Worm (Caenorhabditis elegans): ENCODE data around the gene sri-26.
"Not testable (repeated sequence)": the region's sequence is repeated elsewhere in the genome, so short reads cannot be mapped to it uniquely, and the experiment has no call there.

sri-26 gene

ce11 chrV:15241259-15241658 is 26.0 kb downstream of the sri-26 start, which contains the start of gene chil-12:
TSS of gene chil-12 (plus strand) at chrV:15241559.
- TF ChIP-seq ztf-23 (GFP tag; IDR thresholded peaks at IDR 0.05) (no peak), med-1 (GFP tag; optimal IDR thresholded peaks at IDR 0.05; ENCODE audit: insufficient read depth) (no peak), cog-1 (tag; optimal IDR thresholded peaks at IDR 0.05) (no peak), klf-2 (GFP tag; conservative IDR thresholded peaks at IDR 0.05) (no peak), tab-1 (GFP tag; IDR thresholded peaks at IDR 0.05) (no peak), ref-1 (GFP tag; conservative IDR thresholded peaks at IDR 0.05) (no peak), T22C8.4 (GFP tag; IDR thresholded peaks at IDR 0.05) (no peak), flt-1 (GFP tag; IDR thresholded peaks at IDR 0.05) (no peak), ztf-29 (GFP tag; IDR thresholded peaks at IDR 0.05) (no peak)

ce11 chrV:15244456-15244855 is 29.2 kb downstream of the sri-26 start, which contains the start of gene kin-30:
TSS of gene kin-30 (plus strand) at chrV:15244756.
- TF ChIP-seq flt-1 (GFP tag; IDR thresholded peaks at IDR 0.05) (no peak), ref-1 (GFP tag; conservative IDR thresholded peaks at IDR 0.05) (no peak), cog-1 (tag; optimal IDR thresholded peaks at IDR 0.05) (no peak), klf-2 (GFP tag; conservative IDR thresholded peaks at IDR 0.05) (no peak), T22C8.4 (GFP tag; IDR thresholded peaks at IDR 0.05) (no peak), ztf-29 (GFP tag; IDR thresholded peaks at IDR 0.05) (no peak), med-1 (GFP tag; optimal IDR thresholded peaks at IDR 0.05; ENCODE audit: insufficient read depth) (no peak), tab-1 (GFP tag; IDR thresholded peaks at IDR 0.05) (no peak), ztf-23 (GFP tag; IDR thresholded peaks at IDR 0.05) (no peak)

ce11 chrV:15250304-15250703 is 35.0 kb downstream of the sri-26 start, which contains the start of gene srd-28:
TSS of gene srd-28 (plus strand) at chrV:15250604.
- TF ChIP-seq ztf-23 (GFP tag; IDR thresholded peaks at IDR 0.05); cog-1 (tag; optimal IDR thresholded peaks at IDR 0.05); klf-2 (GFP tag; conservative IDR thresholded peaks at IDR 0.05): not testable (repeated sequence)

- TF ChIP-seq T22C8.4 (GFP tag; IDR thresholded peaks at IDR 0.05) (no peak), flt-1 (GFP tag; IDR thresholded peaks at IDR 0.05) (no peak), klf-2 (GFP tag; conservative IDR thresholded peaks at IDR 0.05) (no peak), ref-1 (GFP tag; conservative IDR thresholded peaks at IDR 0.05) (no peak), ztf-29 (GFP tag; IDR thresholded peaks at IDR 0.05) (no peak)
Observed at ce11 chrV:15252082-15252481, 36.8 kb downstream of the sri-26 start, which contains the start of gene srbc-76. TSS of gene srbc-76 (plus strand) at chrV:15252382.

- TF ChIP-seq ref-1 (GFP tag; conservative IDR thresholded peaks at IDR 0.05) = no peak
- no peak for TF ChIP-seq med-1 (GFP tag; optimal IDR thresholded peaks at IDR 0.05; ENCODE audit: insufficient read depth)
- no peak for TF ChIP-seq T22C8.4 (GFP tag; IDR thresholded peaks at IDR 0.05)
- no peak for TF ChIP-seq flt-1 (GFP tag; IDR thresholded peaks at IDR 0.05)
- TF ChIP-seq ztf-29 (GFP tag; IDR thresholded peaks at IDR 0.05) = no peak
- no peak for TF ChIP-seq ztf-23 (GFP tag; IDR thresholded peaks at IDR 0.05)
- no peak for TF ChIP-seq klf-2 (GFP tag; conservative IDR thresholded peaks at IDR 0.05)
Observed at ce11 chrV:15253529-15253928, 38.3 kb downstream of the sri-26 start, which contains the start of gene srbc-75. TSS of gene srbc-75 (plus strand) at chrV:15253829.

- not testable (repeated sequence) for TF ChIP-seq ztf-29 (GFP tag; IDR thresholded peaks at IDR 0.05); med-1 (GFP tag; optimal IDR thresholded peaks at IDR 0.05; ENCODE audit: insufficient read depth); ztf-23 (GFP tag; IDR thresholded peaks at IDR 0.05)
Observed at ce11 chrV:15256669-15257068, 41.4 kb downstream of the sri-26 start, which contains the start of gene srsx-39. TSS of gene srsx-39 (minus strand) at chrV:15256769.

ce11 chrV:15259049-15259448 is 43.8 kb downstream of the sri-26 start, which contains the start of gene srsx-37:
TSS of gene srsx-37 (minus strand) at chrV:15259149.
- TF ChIP-seq ref-1 (GFP tag; conservative IDR thresholded peaks at IDR 0.05) (no peak), ztf-23 (GFP tag; IDR thresholded peaks at IDR 0.05) (no peak), med-1 (GFP tag; optimal IDR thresholded peaks at IDR 0.05; ENCODE audit: insufficient read depth) (no peak), cog-1 (tag; optimal IDR thresholded peaks at IDR 0.05) (no peak), tab-1 (GFP tag; IDR thresholded peaks at IDR 0.05) (no peak), ztf-29 (GFP tag; IDR thresholded peaks at IDR 0.05) (no peak)

- no peak for TF ChIP-seq med-1 (GFP tag; optimal IDR thresholded peaks at IDR 0.05; ENCODE audit: insufficient read depth)
- no peak for TF ChIP-seq klf-2 (GFP tag; conservative IDR thresholded peaks at IDR 0.05)
- no peak for TF ChIP-seq ref-1 (GFP tag; conservative IDR thresholded peaks at IDR 0.05)
- no peak for TF ChIP-seq flt-1 (GFP tag; IDR thresholded peaks at IDR 0.05)
- no peak for TF ChIP-seq T22C8.4 (GFP tag; IDR thresholded peaks at IDR 0.05)
- TF ChIP-seq cog-1 (tag; optimal IDR thresholded peaks at IDR 0.05) = no peak
- no peak for TF ChIP-seq ztf-29 (GFP tag; IDR thresholded peaks at IDR 0.05)
- no peak for TF ChIP-seq tab-1 (GFP tag; IDR thresholded peaks at IDR 0.05)
- no peak for TF ChIP-seq ztf-23 (GFP tag; IDR thresholded peaks at IDR 0.05)
Observed at ce11 chrV:15259904-15260303, 44.6 kb downstream of the sri-26 start, which contains the start of gene M01B2.8. TSS of gene M01B2.8 (plus strand) at chrV:15260204.

- not testable (repeated sequence) for TF ChIP-seq ref-1 (GFP tag; conservative IDR thresholded peaks at IDR 0.05); med-1 (GFP tag; optimal IDR thresholded peaks at IDR 0.05; ENCODE audit: insufficient read depth); ztf-23 (GFP tag; IDR thresholded peaks at IDR 0.05)
Observed at ce11 chrV:15262336-15262735, 47.1 kb downstream of the sri-26 start, which contains the start of gene M01B2.10. TSS of gene M01B2.10 (minus strand) at chrV:15262436.

- TF ChIP-seq ztf-23 (GFP tag; IDR thresholded peaks at IDR 0.05) (no peak), flt-1 (GFP tag; IDR thresholded peaks at IDR 0.05) (no peak), ztf-29 (GFP tag; IDR thresholded peaks at IDR 0.05) (no peak), cog-1 (tag; optimal IDR thresholded peaks at IDR 0.05) (no peak), T22C8.4 (GFP tag; IDR thresholded peaks at IDR 0.05) (no peak), tab-1 (GFP tag; IDR thresholded peaks at IDR 0.05) (no peak), med-1 (GFP tag; optimal IDR thresholded peaks at IDR 0.05; ENCODE audit: insufficient read depth) (no peak), ref-1 (GFP tag; conservative IDR thresholded peaks at IDR 0.05) (no peak)
Observed at ce11 chrV:15264131-15264530, 48.9 kb downstream of the sri-26 start, which contains the start of gene M01B2.12. TSS of gene M01B2.12 (minus strand) at chrV:15264231.

Data from whole organism, midembryonic.